Worm (Caenorhabditis elegans) whole organism, L2 larva: ENCODE data around the gene W09D6.5.
A peak's percentile ranks its signal among the peaks of the same experiment; 100 is the strongest.

Experiments
- ceh-82 ChIP-seq: fragments of 150-350 bp; optimal IDR thresholded peaks from 2 replicates; lab custom pipeline; 2014; ENCODE audit warnings: missing biosample characterization, missing genetic modification characterization
- egl-27 ChIP-seq: sonication (generic microtip); optimal IDR thresholded peaks from 3 replicates; lab custom pipeline; 2017; ENCODE audit warnings: missing biosample characterization, missing genetic modification reagents, missing genetic modification characterization
- lsy-2 ChIP-seq, 2 experiments: fragments of 150-350 bp in 1 of 2; sonication (generic microtip) in 1 of 2; optimal IDR thresholded peaks; 2 replicates each; lab custom pipeline; 2014 to 2017; ENCODE audit warnings: missing biosample characterization in 2 of 2, missing genetic modification characterization in 2 of 2
- nhr-21 ChIP-seq: fragments of 150-350 bp; optimal IDR thresholded peaks from 2 replicates; lab custom pipeline; 2014; ENCODE audit warnings: missing biosample characterization, missing genetic modification characterization
- snpc-4 ChIP-seq: fragments of 150-350 bp; optimal IDR thresholded peaks from 2 replicates; lab custom pipeline; 2014; ENCODE audit warnings: missing biosample characterization, missing genetic modification characterization

ce11 chrIII:11039250-11039649 is 49.0 kb upstream of the W09D6.5 start:
- TF ChIP-seq lsy-2 (tag; optimal IDR thresholded peaks at IDR 0.05; lab: Kevin White, UChicago) (peak in 1 of 2 experiments; percentile 63), nhr-21 (tag; lab: Kevin White, UChicago) (no peak), snpc-4 (tag; lab: Kevin White, UChicago) (no peak), ceh-82 (no peak), egl-27 (tag; lab: Kevin White, UChicago) (no peak)
